Fruit fly (Drosophila melanogaster) whole organism, wandering third instar larva: ENCODE measurements around the gene Pxn.
A peak's percentile ranks its signal among the peaks of the same experiment; 100 is the strongest.

ENCODE experiments used
- CG32264 ChIP-seq: fragments of 200-800 bp; sonication (Bioruptor generic); optimal IDR thresholded peaks from 2 replicates; lab custom pipeline; 2016; ENCODE audit warnings: missing biosample characterization, missing genetic modification characterization
- CrebA ChIP-seq: fragments of 200-800 bp; sonication (Bioruptor generic); optimal IDR thresholded peaks from 2 replicates; lab custom pipeline; 2016; ENCODE audit warnings: missing biosample characterization, mild to moderate bottlenecking, missing genetic modification characterization, borderline replicate concordance
- Dfd ChIP-seq: fragments of >200 bp; optimal IDR thresholded peaks from 2 replicates; lab custom pipeline; 2017; ENCODE audit warnings: missing biosample characterization, missing genetic modification characterization
- Dif ChIP-seq: fragments of 200-275, 200-300 bp; sonication (Bioruptor generic); optimal IDR thresholded peaks from 2 replicates; lab custom pipeline; 2018; ENCODE audit warnings: missing biosample characterization, missing genetic modification characterization; ENCODE audit not compliant: partially characterized antibody
- GATAd ChIP-seq: sonication (Bioruptor generic); optimal IDR thresholded peaks from 2 replicates; lab custom pipeline; 2016; ENCODE audit warnings: missing biosample characterization, missing genetic modification characterization
- HLH106 ChIP-seq: fragments of 200-800 bp; optimal IDR thresholded peaks from 3 replicates; lab custom pipeline; 2019; ENCODE audit warnings: missing biosample characterization, mild to moderate bottlenecking, missing genetic modification characterization, moderate library complexity
- Hnf4 ChIP-seq: fragments of 200-800 bp; sonication (Bioruptor generic); optimal IDR thresholded peaks from 2 replicates; lab custom pipeline; 2016; ENCODE audit warnings: missing biosample characterization, mild to moderate bottlenecking, missing genetic modification characterization
- Hr78 ChIP-seq: fragments of >200 bp; optimal IDR thresholded peaks from 2 replicates; lab custom pipeline; 2017; ENCODE audit warnings: missing biosample characterization, missing genetic modification characterization
- Hr83 ChIP-seq: fragments of 200-300 bp; sonication (Bioruptor generic); optimal IDR thresholded peaks from 2 replicates; lab custom pipeline; 2016; ENCODE audit warnings: missing biosample characterization, mild to moderate bottlenecking, missing genetic modification characterization, moderate library complexity; ENCODE audit not compliant: poor library complexity, severe bottlenecking
- Jra ChIP-seq: sonication (Bioruptor generic); optimal IDR thresholded peaks from 2 replicates; lab custom pipeline; 2016; ENCODE audit warnings: missing biosample characterization, missing genetic modification characterization
- Mio ChIP-seq: sonication (Bioruptor generic); optimal IDR thresholded peaks from 2 replicates; lab custom pipeline; 2016; ENCODE audit warnings: missing biosample characterization, missing genetic modification characterization
- Myc ChIP-seq: fragments of >200 bp; optimal IDR thresholded peaks from 2 replicates; lab custom pipeline; 2017
- N ChIP-seq: fragments of >200 bp; optimal IDR thresholded peaks from 2 replicates; lab custom pipeline; 2018; ENCODE audit warnings: missing biosample characterization, missing external identifiers, missing genetic modification characterization
- OdsH ChIP-seq: fragments of 200-800 bp; sonication (Bioruptor generic); optimal IDR thresholded peaks from 2 replicates; lab custom pipeline; 2016; ENCODE audit warnings: missing biosample characterization, mild to moderate bottlenecking, missing genetic modification characterization
- Rel ChIP-seq, 2 experiments: fragments of 200-800 bp; sonication (Bioruptor generic) in 1 of 2; optimal IDR thresholded peaks; 2 replicates in 1 of 2; 3 replicates in 1 of 2; lab custom pipeline; 2016 to 2019; ENCODE audit warnings: mild to moderate bottlenecking in 2 of 2, missing biosample characterization in 2 of 2, missing genetic modification characterization in 2 of 2, moderate library complexity in 1 of 2
- Sp1 ChIP-seq: fragments of 200-800 bp; sonication (Bioruptor generic); optimal IDR thresholded peaks from 3 replicates; lab custom pipeline; 2019; ENCODE audit warnings: missing biosample characterization, mild to moderate bottlenecking, missing genetic modification characterization, moderate library complexity
- Vsx2 ChIP-seq: fragments of 200-300, 225-300 bp; sonication (Bioruptor generic); optimal IDR thresholded peaks from 2 replicates; lab custom pipeline; 2018; ENCODE audit warnings: missing biosample characterization, missing genetic modification characterization; ENCODE audit not compliant: partially characterized antibody
- brk ChIP-seq: fragments of 200-800 bp; sonication (Bioruptor generic); optimal IDR thresholded peaks from 2 replicates; lab custom pipeline; 2016; ENCODE audit warnings: missing biosample characterization, mild to moderate bottlenecking, missing genetic modification characterization
- dl ChIP-seq, 2 experiments: fragments of 175-275, 200-275 bp in 1 of 2; fragments of 200-275 bp in 1 of 2; sonication (Bioruptor generic); optimal IDR thresholded peaks; lab custom pipeline; 2018; ENCODE audit warnings: mild to moderate bottlenecking in 2 of 2, missing biosample characterization in 2 of 2, missing genetic modification characterization in 2 of 2, moderate library complexity in 2 of 2; ENCODE audit not compliant: partially characterized antibody in 2 of 2, insufficient read depth in 1 of 2
- dmrt93B ChIP-seq: fragments of 200-800 bp; sonication (Bioruptor generic); optimal IDR thresholded peaks from 2 replicates; lab custom pipeline; 2018; ENCODE audit warnings: missing biosample characterization, mild to moderate bottlenecking, missing genetic modification characterization
- dsf ChIP-seq: sonication (Bioruptor generic); optimal IDR thresholded peaks from 2 replicates; lab custom pipeline; 2016; ENCODE audit warnings: missing biosample characterization, missing genetic modification characterization, borderline replicate concordance
- ey ChIP-seq: fragments of 200-800 bp; sonication (Bioruptor generic); optimal IDR thresholded peaks from 2 replicates; lab custom pipeline; 2016; ENCODE audit warnings: missing biosample characterization, missing genetic modification characterization
- foxo ChIP-seq, 2 experiments: fragments of 200-800 bp; sonication (Bioruptor generic); optimal IDR thresholded peaks; 2 replicates in 1 of 2; 3 replicates in 1 of 2; lab custom pipeline; 2016 to 2017; ENCODE audit warnings: missing biosample characterization in 2 of 2, missing genetic modification characterization in 2 of 2
- h ChIP-seq: fragments of 200-800 bp; sonication (Bioruptor generic); optimal IDR thresholded peaks from 3 replicates; lab custom pipeline; 2016; ENCODE audit warnings: missing biosample characterization, mild to moderate bottlenecking, missing genetic modification characterization
- jim ChIP-seq: fragments of 175-275, 200-325 bp; sonication (Bioruptor generic); optimal IDR thresholded peaks from 2 replicates; lab custom pipeline; 2016; ENCODE audit warnings: missing biosample characterization, mild to moderate bottlenecking, missing genetic modification characterization
- psq ChIP-seq: fragments of 200-800 bp; sonication (Bioruptor generic); optimal IDR thresholded peaks from 3 replicates; lab custom pipeline; 2017; ENCODE audit warnings: missing biosample characterization, mild to moderate bottlenecking, missing genetic modification characterization, moderate library complexity
- sage ChIP-seq: fragments of 200-800 bp; sonication (Bioruptor generic); optimal IDR thresholded peaks from 2 replicates; lab custom pipeline; 2016; ENCODE audit warnings: missing biosample characterization, mild to moderate bottlenecking, missing genetic modification characterization
- sv ChIP-seq: fragments of 200-800 bp; sonication (Bioruptor generic); optimal IDR thresholded peaks from 3 replicates; lab custom pipeline; 2016; ENCODE audit warnings: missing biosample characterization, missing genetic modification characterization
- tai ChIP-seq: sonication (Bioruptor generic); optimal IDR thresholded peaks from 2 replicates; lab custom pipeline; 2016; ENCODE audit warnings: missing biosample characterization, missing genetic modification characterization
- woc ChIP-seq: sonication (Bioruptor generic); optimal IDR thresholded peaks from 2 replicates; lab custom pipeline; 2016; ENCODE audit warnings: missing biosample characterization, mild to moderate bottlenecking, missing genetic modification characterization

The Pxn gene

dm6 chr3L:2614222-2614621 lies 15.6 kb downstream of the Pxn start:
- TF ChIP-seq Dfd (GFP tag; lab: Kevin White, UChicago) (no peak), Rel (GFP tag; optimal IDR thresholded peaks at IDR 0.05; lab: Kevin White, UChicago) (no peak), Rel (tag; optimal IDR thresholded peaks at IDR 0.05; lab: Kevin White, UChicago) (no peak), tai (GFP tag; lab: Kevin White, UChicago) (no peak), psq (GFP tag; lab: Kevin White, UChicago) (no peak), foxo (GFP tag; optimal IDR thresholded peaks at IDR 0.05; lab: Kevin White, UChicago) (no peak), brk (GFP tag; lab: Kevin White, UChicago) (no peak), jim (GFP tag; lab: Kevin White, UChicago) (no peak), CrebA (no peak), Mio (GFP tag; lab: Kevin White, UChicago) (no peak), N (GFP tag; lab: Kevin White, UChicago) (no peak), Hnf4 (GFP tag; lab: Kevin White, UChicago) (no peak)
- TF ChIP-seq, all 38 proteins: peak for 0

dm6 chr3L:2608825-2609224 lies 21.0 kb downstream of the Pxn start:
- TF ChIP-seq GATAd (GFP tag; lab: Kevin White, UChicago) (no peak), dmrt93B (GFP tag; lab: Kevin White, UChicago) (no peak), dl (GFP tag; optimal IDR thresholded peaks at IDR 0.05; lab: Kevin White, UChicago; ENCODE audit: insufficient read depth in 1 of 2, partially characterized antibody in 2 of 2) (no peak), Jra (GFP tag; lab: Kevin White, UChicago) (no peak), OdsH (no peak), sage (no peak), foxo (GFP tag; optimal IDR thresholded peaks at IDR 0.05; lab: Kevin White, UChicago) (no peak), h (GFP tag; lab: Kevin White, UChicago) (no peak), Hnf4 (GFP tag; lab: Kevin White, UChicago) (no peak), Hr78 (GFP tag; lab: Kevin White, UChicago) (no peak), dsf (GFP tag; lab: Kevin White, UChicago) (no peak), CrebA (no peak), Sp1 (GFP tag; lab: Kevin White, UChicago) (no peak), Dif (GFP tag; lab: Kevin White, UChicago) (no peak), HLH106 (tag; lab: Kevin White, UChicago) (no peak)

dm6 chr3L:2600144-2600543 lies 29.7 kb downstream of the Pxn start, which contains the start of gene CG16986:
Gene CG16986 (plus strand): TSS chr3L:2600331.
- no peak for TF ChIP-seq ey (GFP tag; lab: Kevin White, UChicago)
- TF ChIP-seq dmrt93B (GFP tag; lab: Kevin White, UChicago) = no peak
- TF ChIP-seq Jra (GFP tag; lab: Kevin White, UChicago) = no peak
- no peak for TF ChIP-seq woc (GFP tag; lab: Kevin White, UChicago)
- TF ChIP-seq psq (GFP tag; lab: Kevin White, UChicago) = no peak
- no peak for TF ChIP-seq Sp1 (GFP tag; lab: Kevin White, UChicago)
- no peak for TF ChIP-seq Hnf4 (GFP tag; lab: Kevin White, UChicago)
- no peak for TF ChIP-seq Dfd (GFP tag; lab: Kevin White, UChicago)
- TF ChIP-seq dsf (GFP tag; lab: Kevin White, UChicago) = no peak
- no peak for TF ChIP-seq GATAd (GFP tag; lab: Kevin White, UChicago)
- TF ChIP-seq Myc (lab: Kevin White, UChicago) = no peak
- TF ChIP-seq Vsx2 (GFP tag; lab: Kevin White, UChicago) = no peak
- no peak for TF ChIP-seq brk (GFP tag; lab: Kevin White, UChicago)
- TF ChIP-seq HLH106 (tag; lab: Kevin White, UChicago) = no peak
- TF ChIP-seq CG32264 (GFP tag; lab: Kevin White, UChicago) = no peak
- TF ChIP-seq Rel (GFP tag; optimal IDR thresholded peaks at IDR 0.05; lab: Kevin White, UChicago) = no peak
- TF ChIP-seq Rel (tag; optimal IDR thresholded peaks at IDR 0.05; lab: Kevin White, UChicago) = no peak
- no peak for TF ChIP-seq sv (GFP tag; lab: Kevin White, UChicago)
- no peak for TF ChIP-seq CrebA
- TF ChIP-seq, all 38 proteins: peak for 0

dm6 chr3L:2599214-2599730 lies 30.6 kb downstream of the Pxn start, which contains the start of the genes CG16985 and CG12182:
Gene CG16985 (plus strand): TSS chr3L:2599297.
Gene CG12182 (minus strand): TSS chr3L:2599579.
- no peak for TF ChIP-seq Rel (GFP tag; optimal IDR thresholded peaks at IDR 0.05; lab: Kevin White, UChicago)
- TF ChIP-seq Rel (tag; optimal IDR thresholded peaks at IDR 0.05; lab: Kevin White, UChicago) = peak; percentile 38
- TF ChIP-seq sage = no peak
- TF ChIP-seq sv (GFP tag; lab: Kevin White, UChicago) = no peak
- peak; percentile 4 for TF ChIP-seq GATAd (GFP tag; lab: Kevin White, UChicago)
- peak; percentile 46 for TF ChIP-seq Hr83
- TF ChIP-seq foxo (GFP tag; optimal IDR thresholded peaks at IDR 0.05; lab: Kevin White, UChicago) = peak in 1 of 2 experiments; percentile 9
- TF ChIP-seq psq (GFP tag; lab: Kevin White, UChicago) = peak; percentile 55
- peak; percentile 5 for TF ChIP-seq OdsH
